Worm (Caenorhabditis elegans) whole organism, mixed stage, embryonic: Measurements from ENCODE around the gene fbxa-154.

Experiments
- blmp-1 ChIP-seq: fragments of 150-350 bp; optimal IDR thresholded peaks from 2 replicates; lab custom pipeline; 2014; ENCODE audit warnings: missing biosample characterization, missing genetic modification characterization
- elt-1 ChIP-seq: sonication (generic microtip); optimal IDR thresholded peaks from 2 replicates; lab custom pipeline; 2017; ENCODE audit warnings: missing genetic modification characterization, mild to moderate bottlenecking, missing compliant biosample characterization, antibody characterized with exemption, moderate library complexity, borderline replicate concordance; ENCODE audit not compliant: insufficient read depth
- elt-3 ChIP-seq: fragments of 150-350 bp; optimal IDR thresholded peaks from 2 replicates; lab custom pipeline; 2014; ENCODE audit warnings: missing biosample characterization, missing genetic modification characterization
- lsy-2 ChIP-seq: fragments of 150-350 bp; optimal IDR thresholded peaks from 2 replicates; lab custom pipeline; 2014; ENCODE audit warnings: missing biosample characterization, missing genetic modification characterization
- nhr-12 ChIP-seq: fragments of 150-350 bp; optimal IDR thresholded peaks from 2 replicates; lab custom pipeline; 2014; ENCODE audit warnings: missing biosample characterization, missing genetic modification characterization
- nhr-237 ChIP-seq: fragments of 150-350 bp; optimal IDR thresholded peaks from 2 replicates; lab custom pipeline; 2014; ENCODE audit warnings: missing biosample characterization, missing genetic modification characterization
- nhr-28 ChIP-seq: fragments of 150-350 bp; optimal IDR thresholded peaks from 2 replicates; lab custom pipeline; 2014; ENCODE audit warnings: missing biosample characterization, missing genetic modification characterization
- nhr-76 ChIP-seq: sonication (generic microtip); optimal IDR thresholded peaks from 2 replicates; lab custom pipeline; 2017; ENCODE audit warnings: missing biosample characterization, missing genetic modification characterization
- sptf-1 ChIP-seq: sonication (generic microtip); optimal IDR thresholded peaks from 2 replicates; lab custom pipeline; 2017; ENCODE audit warnings: mild to moderate bottlenecking, missing genetic modification characterization, moderate library complexity, missing compliant biosample characterization
- unc-39 ChIP-seq: fragments of 150-350 bp; optimal IDR thresholded peaks from 2 replicates; lab custom pipeline; 2014; ENCODE audit warnings: missing biosample characterization, missing genetic modification characterization
- unc-62 ChIP-seq: fragments of 150-350 bp; optimal IDR thresholded peaks from 2 replicates; lab custom pipeline; 2014; ENCODE audit warnings: missing biosample characterization, missing genetic modification reagents, missing genetic modification characterization
- ztf-11 ChIP-seq: fragments of 150-350 bp; optimal IDR thresholded peaks from 2 replicates; lab custom pipeline; 2014; ENCODE audit warnings: missing biosample characterization, missing genetic modification characterization

- TF ChIP-seq elt-3 (no peak), nhr-28 (tag; lab: Kevin White, UChicago) (no peak), lsy-2 (tag; lab: Kevin White, UChicago) (no peak), ztf-11 (tag; lab: Kevin White, UChicago) (no peak), blmp-1 (tag; lab: Kevin White, UChicago) (no peak), unc-62 (no peak), nhr-237 (tag; lab: Kevin White, UChicago) (no peak), sptf-1 (tag; lab: Kevin White, UChicago) (no peak), nhr-12 (tag; lab: Kevin White, UChicago) (no peak), elt-1 (tag; lab: Kevin White, UChicago) (no peak), unc-39 (tag; lab: Kevin White, UChicago) (no peak), nhr-76 (no peak)
These were observed 2.7 kb downstream of the fbxa-154 start, which contains the start of gene fbxa-152 for ce11 chrV:15602253-15602652.
